Worm (Caenorhabditis elegans) whole organism, mixed stage, embryonic: ENCODE data around the gene F35F10.5.

Source experiments
- elt-3 ChIP-seq: fragments of 150-350 bp; optimal IDR thresholded peaks from 2 replicates; lab custom pipeline; 2014; ENCODE audit warnings: missing biosample characterization, missing genetic modification characterization
- lin-13 ChIP-seq: fragments of 150-350 bp; optimal IDR thresholded peaks from 2 replicates; lab custom pipeline; 2014; ENCODE audit warnings: missing biosample characterization, missing genetic modification characterization
- nhr-12 ChIP-seq: fragments of 150-350 bp; optimal IDR thresholded peaks from 2 replicates; lab custom pipeline; 2014; ENCODE audit warnings: missing biosample characterization, missing genetic modification characterization
- nhr-237 ChIP-seq: fragments of 150-350 bp; optimal IDR thresholded peaks from 2 replicates; lab custom pipeline; 2014; ENCODE audit warnings: missing biosample characterization, missing genetic modification characterization
- nhr-28 ChIP-seq: fragments of 150-350 bp; optimal IDR thresholded peaks from 2 replicates; lab custom pipeline; 2014; ENCODE audit warnings: missing biosample characterization, missing genetic modification characterization
- nhr-76 ChIP-seq: sonication (generic microtip); optimal IDR thresholded peaks from 2 replicates; lab custom pipeline; 2017; ENCODE audit warnings: missing biosample characterization, missing genetic modification characterization
- pha-4 ChIP-seq: fragments of 150-350 bp; optimal IDR thresholded peaks from 2 replicates; lab custom pipeline; 2018; ENCODE audit warnings: missing biosample characterization, missing genetic modification reagents, missing genetic modification characterization
- snpc-4 ChIP-seq: fragments of 150-350 bp; optimal IDR thresholded peaks from 2 replicates; lab custom pipeline; 2014; ENCODE audit warnings: missing biosample characterization, missing genetic modification characterization
- unc-39 ChIP-seq: fragments of 150-350 bp; optimal IDR thresholded peaks from 2 replicates; lab custom pipeline; 2014; ENCODE audit warnings: missing biosample characterization, missing genetic modification characterization
- unc-62 ChIP-seq: fragments of 150-350 bp; optimal IDR thresholded peaks from 2 replicates; lab custom pipeline; 2014; ENCODE audit warnings: missing biosample characterization, missing genetic modification reagents, missing genetic modification characterization

DNA sequence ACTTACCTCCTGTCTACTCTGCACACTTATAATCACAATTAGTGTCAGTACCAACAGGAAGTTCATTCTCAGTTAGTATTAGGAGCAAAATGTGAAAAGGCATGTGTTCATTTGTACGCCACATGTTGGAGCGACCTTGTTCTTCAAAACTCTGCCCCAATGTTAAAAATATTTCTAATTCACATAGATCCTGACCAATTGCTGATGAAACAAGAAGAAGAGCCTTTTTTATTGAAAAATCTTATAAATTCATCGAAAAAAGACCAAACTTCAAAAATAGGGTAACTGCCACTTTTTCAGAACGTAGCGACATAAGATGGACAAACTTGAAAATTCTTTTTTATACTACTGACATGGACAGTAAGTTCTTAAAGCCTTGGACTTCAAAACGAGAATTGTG is 18.5 kb upstream of the F35F10.5 start, which contains the start of gene T28A11.17:
- TF ChIP-seq unc-62 (GFP tag; lab: Kevin White, UChicago) (no peak), elt-3 (tag; lab: Kevin White, UChicago) (no peak), nhr-28 (no peak), nhr-237 (no peak), nhr-12 (tag; lab: Kevin White, UChicago) (no peak), pha-4 (no peak), unc-39 (tag; lab: Kevin White, UChicago) (no peak), snpc-4 (no peak), nhr-76 (no peak), lin-13 (tag; lab: Kevin White, UChicago) (no peak)
